Worm (Caenorhabditis elegans): ENCODE results near the gene T07C12.10.

ce11 chrV:9976138-9976537 lies 15.9 kb upstream of the T07C12.10 start, which contains the start of gene unc-41:
- no peak for TF ChIP-seq him-1 (tag; optimal IDR thresholded peaks at IDR 0.05)
- TF ChIP-seq W03F9.2 (tag; optimal IDR thresholded peaks at IDR 0.05), result no peak
